Worm (Caenorhabditis elegans) whole organism, early embryonic: Measurements from ENCODE around the gene eif-2Bdelta.

Source experiments
- B0310.2 ChIP-seq: sonication (generic microtip); optimal IDR thresholded peaks from 2 replicates; lab custom pipeline; 2016; ENCODE audit warnings: mild to moderate bottlenecking, missing genetic modification characterization, missing compliant biosample characterization
- ama-1 ChIP-seq: fragments of 150-350 bp; optimal IDR thresholded peaks from 2 replicates; lab custom pipeline; 2014
- ceh-36 ChIP-seq: sonication (generic microtip); optimal IDR thresholded peaks from 2 replicates; lab custom pipeline; 2016; ENCODE audit warnings: missing genetic modification characterization, inconsistent platforms, missing compliant biosample characterization
- flt-1 ChIP-seq: fragments of 200-800 bp; sonication (Bioruptor generic); IDR thresholded peaks from 2 replicates; pipeline ENCODE4 v1.3.6; 2022; ENCODE audit warnings: missing genetic modification characterization, missing compliant biosample characterization
- hmbx-1 ChIP-seq: sonication (generic microtip); optimal IDR thresholded peaks from 2 replicates; lab custom pipeline; 2016; ENCODE audit warnings: mild to moderate bottlenecking, missing genetic modification characterization, missing compliant biosample characterization
- hmg-4 ChIP-seq: fragments of 200-800 bp; sonication (Bioruptor generic); optimal IDR thresholded peaks from 2 replicates; lab custom pipeline; 2018; ENCODE audit warnings: mild to moderate bottlenecking, missing genetic modification characterization, missing compliant biosample characterization
- hnd-1 ChIP-seq: sonication (generic microtip); optimal IDR thresholded peaks from 2 replicates; lab custom pipeline; 2016; ENCODE audit warnings: missing genetic modification characterization, missing compliant biosample characterization
- tbx-11 ChIP-seq: fragments of 200-800 bp; sonication (Bioruptor generic); IDR thresholded peaks from 2 replicates; pipeline ENCODE4 v1.3.6; 2022; ENCODE audit warnings: missing genetic modification characterization, missing compliant biosample characterization

DNA sequence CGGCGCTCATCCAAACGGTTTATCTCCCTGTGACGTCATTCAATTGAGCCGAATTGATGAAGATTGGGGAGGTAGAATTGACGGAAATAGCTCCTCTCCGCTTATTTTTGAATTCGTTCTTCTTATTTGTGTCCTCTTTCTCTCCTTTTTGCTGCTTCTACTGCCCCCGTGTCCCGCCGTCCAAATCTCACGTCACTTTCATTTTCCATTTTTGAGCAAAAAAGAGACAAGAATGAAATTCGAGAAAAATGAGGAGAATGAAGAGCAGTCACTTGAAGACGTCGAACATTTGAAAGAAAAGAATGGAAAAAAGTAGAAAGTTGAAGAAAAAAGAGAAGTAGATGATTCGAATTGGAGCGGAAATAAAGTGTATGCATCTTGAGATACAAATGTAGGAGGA is 50.0 kb downstream of the eif-2Bdelta start:
- TF ChIP-seq hnd-1 (tag; lab: Kevin White, UChicago): no peak
- TF ChIP-seq flt-1 (GFP tag; lab: Robert Waterston, UW): no peak
- no peak for TF ChIP-seq ceh-36
- TF ChIP-seq tbx-11: no peak
- TF ChIP-seq B0310.2 (tag; lab: Kevin White, UChicago): no peak
- no peak for TF ChIP-seq hmbx-1 (tag; lab: Kevin White, UChicago)
- TF ChIP-seq ama-1 (lab: Kevin White, UChicago): no peak
- no peak for TF ChIP-seq hmg-4 (GFP tag; lab: Kevin White, UChicago)
